Fruit fly (Drosophila melanogaster) whole organism, prepupa: ENCODE results near the gene NT1.

Source experiments
- Blimp-1 ChIP-seq: fragments of 200-800 bp; sonication (Bioruptor generic); optimal IDR thresholded peaks from 3 replicates; lab custom pipeline; 2017; ENCODE audit warnings: missing biosample characterization, missing genetic modification characterization, mild to moderate bottlenecking, moderate library complexity, missing genetic modification reagents
- CG10631 ChIP-seq: fragments of 200-800 bp; sonication (Bioruptor generic); optimal IDR thresholded peaks from 2 replicates; lab custom pipeline; 2016; ENCODE audit warnings: missing biosample characterization, missing genetic modification characterization
- CG10669 ChIP-seq: fragments of 200-800 bp; sonication (Bioruptor generic); optimal IDR thresholded peaks from 3 replicates; lab custom pipeline; 2018; ENCODE audit warnings: missing biosample characterization, mild to moderate bottlenecking, missing genetic modification characterization, moderate library complexity
- CG11294 ChIP-seq: fragments of 200-800 bp; sonication (Bioruptor generic); IDR thresholded peaks from 2 replicates; pipeline ENCODE4 v1.3.6; 2022; ENCODE audit warnings: missing biosample characterization, missing genetic modification characterization
- CG11902 ChIP-seq: fragments of 200-800 bp; sonication (Bioruptor generic); optimal IDR thresholded peaks from 3 replicates; lab custom pipeline; 2016; ENCODE audit warnings: missing biosample characterization, missing genetic modification characterization
- CG16779 ChIP-seq: fragments of 200-800 bp; sonication (Bioruptor generic); optimal IDR thresholded peaks from 3 replicates; lab custom pipeline; 2017; ENCODE audit warnings: missing biosample characterization, mild to moderate bottlenecking, missing genetic modification characterization
- CG3032 ChIP-seq: fragments of 200-800 bp; optimal IDR thresholded peaks from 2 replicates; lab custom pipeline; 2019; ENCODE audit warnings: missing biosample characterization, mild to moderate bottlenecking, missing genetic modification characterization, moderate library complexity
- CG31627 ChIP-seq: fragments of 200-800 bp; sonication (Bioruptor generic); optimal IDR thresholded peaks from 3 replicates; lab custom pipeline; 2016; ENCODE audit warnings: missing biosample characterization, missing genetic modification characterization
- CG32006 ChIP-seq: fragments of 200-800 bp; sonication (Bioruptor generic); optimal IDR thresholded peaks from 3 replicates; lab custom pipeline; 2017; ENCODE audit warnings: missing biosample characterization, mild to moderate bottlenecking, missing genetic modification characterization
- CG34406 ChIP-seq: fragments of 200-800 bp; sonication (Bioruptor generic); optimal IDR thresholded peaks from 3 replicates; lab custom pipeline; 2016; ENCODE audit warnings: missing biosample characterization, missing genetic modification characterization
- CG3919 ChIP-seq: fragments of 200-800 bp; sonication (Bioruptor generic); optimal IDR thresholded peaks from 3 replicates; lab custom pipeline; 2016; ENCODE audit warnings: missing biosample characterization, missing genetic modification characterization
- CG6163 ChIP-seq: fragments of 200-800 bp; sonication (Bioruptor generic); IDR thresholded peaks from 3 replicates; pipeline ENCODE4 v1.3.6; 2022; ENCODE audit warnings: missing biosample characterization, missing genetic modification characterization
- CG6792 ChIP-seq: fragments of 200-800 bp; sonication (Bioruptor generic); optimal IDR thresholded peaks from 3 replicates; lab custom pipeline; 2016; ENCODE audit warnings: missing biosample characterization, missing genetic modification characterization
- CG6808 ChIP-seq: fragments of 200-800 bp; sonication (Bioruptor generic); optimal IDR thresholded peaks from 3 replicates; lab custom pipeline; 2017; ENCODE audit warnings: missing biosample characterization, missing genetic modification characterization, mild to moderate bottlenecking, moderate library complexity, missing genetic modification reagents
- CG7368 ChIP-seq: fragments of 200-800 bp; sonication (Bioruptor generic); optimal IDR thresholded peaks from 3 replicates; lab custom pipeline; 2016; ENCODE audit warnings: missing biosample characterization, missing genetic modification characterization
- CG8119 ChIP-seq: fragments of 200-800 bp; sonication (Bioruptor generic); IDR thresholded peaks from 3 replicates; pipeline ENCODE4 v1.3.6; 2022; ENCODE audit warnings: missing biosample characterization, missing genetic modification characterization
- CG8319 ChIP-seq: fragments of 200-800 bp; sonication (Bioruptor generic); optimal IDR thresholded peaks from 3 replicates; lab custom pipeline; 2016; ENCODE audit warnings: missing biosample characterization, missing genetic modification characterization
- CG8632 ChIP-seq: fragments of 200-800 bp; sonication (Bioruptor generic); optimal IDR thresholded peaks from 3 replicates; lab custom pipeline; 2016; ENCODE audit warnings: missing biosample characterization, missing genetic modification characterization
- CG9139 ChIP-seq: fragments of 200-800 bp; sonication (Bioruptor generic); optimal IDR thresholded peaks from 3 replicates; lab custom pipeline; 2017; ENCODE audit warnings: missing biosample characterization, mild to moderate bottlenecking, missing genetic modification characterization
- Eip75B ChIP-seq: fragments of 200-800 bp; sonication (Bioruptor generic); optimal IDR thresholded peaks from 3 replicates; lab custom pipeline; 2016; ENCODE audit warnings: missing biosample characterization, missing genetic modification characterization
- Eip78C ChIP-seq: fragments of 200-800 bp; sonication (Bioruptor generic); peaks from one replicate; lab custom pipeline; 2016; ENCODE audit warnings: missing biosample characterization, missing genetic modification characterization
- Ets21C ChIP-seq: fragments of 200-800 bp; sonication (Bioruptor generic); optimal IDR thresholded peaks from 3 replicates; lab custom pipeline; 2016; ENCODE audit warnings: missing biosample characterization, missing genetic modification characterization
- Ets96B ChIP-seq: fragments of 200-800 bp; optimal IDR thresholded peaks from 2 replicates; lab custom pipeline; 2019; ENCODE audit warnings: missing biosample characterization, mild to moderate bottlenecking, missing genetic modification characterization, moderate library complexity
- Gug ChIP-seq: fragments of 200-800 bp; sonication (Bioruptor generic); IDR thresholded peaks from 2 replicates; pipeline ENCODE4 v1.3.6; 2022; ENCODE audit warnings: missing biosample characterization, missing genetic modification characterization
- Hr38 ChIP-seq: sonication (Bioruptor generic); optimal IDR thresholded peaks from 2 replicates; lab custom pipeline; 2016; ENCODE audit warnings: missing biosample characterization, missing genetic modification characterization
- Hr4 ChIP-seq: fragments of 200-800 bp; sonication (Bioruptor generic); optimal IDR thresholded peaks from 3 replicates; lab custom pipeline; 2016; ENCODE audit warnings: missing biosample characterization, missing genetic modification characterization
- Lpt ChIP-seq: fragments of 200-800 bp; sonication (Bioruptor generic); optimal IDR thresholded peaks from 3 replicates; lab custom pipeline; 2016; ENCODE audit warnings: missing biosample characterization, missing genetic modification characterization
- Met ChIP-seq: fragments of 200-800 bp; sonication (Bioruptor generic); optimal IDR thresholded peaks from 3 replicates; lab custom pipeline; 2016; ENCODE audit warnings: missing biosample characterization, missing genetic modification characterization
- OdsH ChIP-seq: fragments of 200-800 bp; sonication (Bioruptor generic); optimal IDR thresholded peaks from 3 replicates; lab custom pipeline; 2016; ENCODE audit warnings: missing biosample characterization, missing genetic modification characterization
- Smox ChIP-seq: fragments of 200-800 bp; sonication (Bioruptor generic); optimal IDR thresholded peaks from 3 replicates; lab custom pipeline; 2016; ENCODE audit warnings: missing biosample characterization, missing genetic modification characterization
- Sox102F ChIP-seq: fragments of 200-800 bp; sonication (Bioruptor generic); optimal IDR thresholded peaks from 2 replicates; lab custom pipeline; 2016; ENCODE audit warnings: missing biosample characterization, mild to moderate bottlenecking, missing genetic modification characterization
- Sox15 ChIP-seq: fragments of 200-800 bp; sonication (Bioruptor generic); optimal IDR thresholded peaks from 3 replicates; lab custom pipeline; 2016; ENCODE audit warnings: missing biosample characterization, missing genetic modification characterization
- achi ChIP-seq: fragments of 200-800 bp; sonication (Bioruptor generic); optimal IDR thresholded peaks from 3 replicates; lab custom pipeline; 2016; ENCODE audit warnings: missing biosample characterization, missing genetic modification characterization
- acj6 ChIP-seq: fragments of 200-800 bp; sonication (Bioruptor generic); optimal IDR thresholded peaks from 3 replicates; lab custom pipeline; 2016; ENCODE audit warnings: missing biosample characterization, missing genetic modification characterization
- cyc ChIP-seq: fragments of 200-800 bp; sonication (Bioruptor generic); optimal IDR thresholded peaks from 3 replicates; lab custom pipeline; 2016; ENCODE audit warnings: missing biosample characterization, missing genetic modification characterization
- esn ChIP-seq: fragments of 200-800 bp; sonication (Bioruptor generic); optimal IDR thresholded peaks from 2 replicates; lab custom pipeline; 2016; ENCODE audit warnings: missing biosample characterization, mild to moderate bottlenecking, missing genetic modification characterization, moderate library complexity
- fd59A ChIP-seq: fragments of 200-800 bp; sonication (Bioruptor generic); optimal IDR thresholded peaks from 2 replicates; lab custom pipeline; 2017; ENCODE audit warnings: missing biosample characterization, mild to moderate bottlenecking, missing genetic modification characterization, missing genetic modification reagents
- fd85E ChIP-seq: fragments of 200-800 bp; sonication (Bioruptor generic); optimal IDR thresholded peaks from 3 replicates; lab custom pipeline; 2016; ENCODE audit warnings: missing biosample characterization, missing genetic modification characterization
- fkh ChIP-seq: fragments of 200-800 bp; sonication (Bioruptor generic); optimal IDR thresholded peaks from 3 replicates; lab custom pipeline; 2017; ENCODE audit warnings: missing biosample characterization, mild to moderate bottlenecking, missing genetic modification characterization, moderate library complexity
- lz ChIP-seq: fragments of 200-800 bp; sonication (Bioruptor generic); optimal IDR thresholded peaks from 3 replicates; lab custom pipeline; 2016; ENCODE audit warnings: missing biosample characterization, missing genetic modification characterization
- net ChIP-seq: fragments of 200-800 bp; sonication (Bioruptor generic); optimal IDR thresholded peaks from 3 replicates; lab custom pipeline; 2016; ENCODE audit warnings: missing biosample characterization, missing genetic modification characterization
- pdm3 ChIP-seq: fragments of 200-800 bp; sonication (Bioruptor generic); optimal IDR thresholded peaks from 3 replicates; lab custom pipeline; 2016; ENCODE audit warnings: missing biosample characterization, missing genetic modification characterization
- salr ChIP-seq, 2 experiments: fragments of 200-800 bp; sonication (Bioruptor generic); optimal IDR thresholded peaks; 3 replicates each; lab custom pipeline; 2016 to 2018; ENCODE audit warnings: missing biosample characterization in 2 of 2, missing genetic modification characterization in 2 of 2, mild to moderate bottlenecking in 1 of 2
- spab ChIP-seq: fragments of 200-800 bp; sonication (Bioruptor generic); optimal IDR thresholded peaks from 2 replicates; lab custom pipeline; 2017; ENCODE audit warnings: missing biosample characterization, mild to moderate bottlenecking, missing genetic modification characterization, missing genetic modification reagents
- topi ChIP-seq: fragments of 200-800 bp; sonication (Bioruptor generic); optimal IDR thresholded peaks from 3 replicates; lab custom pipeline; 2016; ENCODE audit warnings: missing biosample characterization, missing genetic modification characterization
- vri ChIP-seq: fragments of 200-800 bp; sonication (Bioruptor generic); optimal IDR thresholded peaks from 3 replicates; lab custom pipeline; 2016; ENCODE audit warnings: missing biosample characterization, mild to moderate bottlenecking, missing genetic modification characterization

The NT1 gene

dm6 chr3L:4543807-4544197 lies 35.6 kb upstream of the NT1 start (continued):
- TF ChIP-seq topi (GFP tag; lab: Kevin White, UChicago) (no peak), CG6792 (GFP tag; lab: Kevin White, UChicago) (no peak), OdsH (GFP tag; lab: Kevin White, UChicago) (no peak), esn (GFP tag; lab: Kevin White, UChicago) (no peak), pdm3 (no peak), Hr38 (GFP tag; lab: Kevin White, UChicago) (no peak), vri (GFP tag; lab: Kevin White, UChicago) (peak; percentile 96), CG32006 (GFP tag; lab: Kevin White, UChicago) (no peak), CG31627 (GFP tag; lab: Kevin White, UChicago) (no peak), CG16779 (tag; lab: Kevin White, UChicago) (no peak), CG6808 (no peak), acj6 (GFP tag; lab: Kevin White, UChicago) (no peak), Smox (no peak), CG3919 (GFP tag; lab: Kevin White, UChicago) (no peak), CG8119 (GFP tag; lab: Robert Waterston, UW) (no peak), Eip75B (GFP tag; lab: Kevin White, UChicago) (no peak)
- TF ChIP-seq, all 60 proteins: peak for 8

dm6 chr3L:4543034-4543806 lies 35.0 kb upstream of the NT1 start:
- TF ChIP-seq salr (GFP tag; optimal IDR thresholded peaks at IDR 0.05; lab: Kevin White, UChicago) (peak; percentile 81 to 88), fd85E (GFP tag; lab: Kevin White, UChicago) (peak; percentile 89), CG10631 (GFP tag; lab: Kevin White, UChicago) (peak; percentile 79), fd59A (GFP tag; lab: Kevin White, UChicago) (peak; percentile 74), CG10669 (GFP tag; lab: Kevin White, UChicago) (peak; percentile 93), Gug (GFP tag; lab: Robert Waterston, UW) (peak; percentile 49; the same call in 1 of the 2 replicates), CG34406 (GFP tag; lab: Kevin White, UChicago) (peak; percentile 61), CG31627 (GFP tag; lab: Kevin White, UChicago) (peak; percentile 60), CG16779 (tag; lab: Kevin White, UChicago) (peak; percentile 90), CG7368 (GFP tag; lab: Kevin White, UChicago) (peak; percentile 91), spab (peak; percentile 98), Eip78C (peak; percentile 78), Eip75B (GFP tag; lab: Kevin White, UChicago) (peak; percentile 87), CG6163 (GFP tag; lab: Robert Waterston, UW) (peak; percentile 95), vri (GFP tag; lab: Kevin White, UChicago) (peak; percentile 70), lz (peak; percentile 54), Hr38 (GFP tag; lab: Kevin White, UChicago) (no peak), CG3032 (tag; lab: Kevin White, UChicago) (peak; percentile 95), CG11294 (GFP tag; lab: Robert Waterston, UW) (peak; percentile 39; the same call in 1 of the 2 replicates), topi (GFP tag; lab: Kevin White, UChicago) (peak; percentile 40), Sox15 (GFP tag; lab: Kevin White, UChicago) (peak; percentile 26), CG11902 (peak; percentile 62), Sox102F (GFP tag; lab: Kevin White, UChicago) (peak; percentile 63), Ets21C (GFP tag; lab: Kevin White, UChicago) (peak; percentile 17), CG6792 (GFP tag; lab: Kevin White, UChicago) (peak; percentile 83), fkh (GFP tag; lab: Kevin White, UChicago) (no peak), CG8319 (GFP tag; lab: Kevin White, UChicago) (peak; percentile 72), net (GFP tag; lab: Kevin White, UChicago) (peak; percentile 88), CG6808 (peak; percentile 99), Hr4 (GFP tag; lab: Kevin White, UChicago) (peak; percentile 52), pdm3 (peak; percentile 74), Lpt (peak; percentile 84), Ets96B (tag; lab: Kevin White, UChicago) (peak; percentile 96), CG8632 (GFP tag; lab: Kevin White, UChicago) (peak; percentile 76), acj6 (GFP tag; lab: Kevin White, UChicago) (peak; percentile 66), cyc (GFP tag; lab: Kevin White, UChicago) (peak; percentile 56), esn (GFP tag; lab: Kevin White, UChicago) (peak; percentile 69), achi (GFP tag; lab: Kevin White, UChicago) (peak; percentile 77), CG32006 (GFP tag; lab: Kevin White, UChicago) (peak; percentile 63), Met (GFP tag; lab: Kevin White, UChicago) (peak; percentile 67), CG9139 (peak; percentile 98), Blimp-1 (GFP tag; lab: Kevin White, UChicago) (no peak)
